Worm (Caenorhabditis elegans): ENCODE data around the gene dnpp-1.

dnpp-1 gene

DNA sequence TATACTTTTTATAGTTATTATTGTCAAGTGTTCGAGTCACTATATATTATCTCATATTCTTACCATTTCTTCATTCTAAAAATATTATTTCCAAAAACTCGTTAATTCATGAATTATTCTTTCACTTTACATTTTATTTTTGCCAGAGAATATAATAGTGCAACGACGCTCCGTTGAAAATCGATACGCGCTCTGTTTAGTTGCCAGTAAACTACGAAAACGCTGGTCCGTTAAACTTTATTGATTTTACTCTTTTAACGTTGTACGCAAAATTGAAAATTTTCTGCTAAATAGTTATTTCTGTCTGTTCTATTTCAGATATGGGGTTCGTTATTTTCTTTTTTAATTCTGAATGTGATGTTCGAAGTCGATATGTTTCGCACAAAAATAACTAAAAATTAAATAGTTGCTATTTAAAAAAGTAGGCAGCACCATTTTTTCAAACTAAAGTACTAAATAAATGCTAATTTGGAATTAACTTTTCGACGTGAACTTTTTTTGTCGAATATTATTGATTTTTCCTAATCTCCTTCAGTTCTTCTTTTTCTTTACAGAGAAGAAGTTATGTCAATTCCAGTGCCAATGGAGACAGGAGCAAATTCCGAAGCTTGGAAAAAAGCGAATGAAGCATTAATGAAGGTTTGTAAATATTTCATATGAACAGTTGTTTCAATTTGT lies 15.8 kb upstream of the dnpp-1 start, which contains the start of gene hpo-10:
hpo-10 (plus strand) TSS at position 199 of the 678 bp plus-strand sequence.
- TF ChIP-seq unc-62 (GFP tag; optimal IDR thresholded peaks at IDR 0.05): no peak

DNA sequence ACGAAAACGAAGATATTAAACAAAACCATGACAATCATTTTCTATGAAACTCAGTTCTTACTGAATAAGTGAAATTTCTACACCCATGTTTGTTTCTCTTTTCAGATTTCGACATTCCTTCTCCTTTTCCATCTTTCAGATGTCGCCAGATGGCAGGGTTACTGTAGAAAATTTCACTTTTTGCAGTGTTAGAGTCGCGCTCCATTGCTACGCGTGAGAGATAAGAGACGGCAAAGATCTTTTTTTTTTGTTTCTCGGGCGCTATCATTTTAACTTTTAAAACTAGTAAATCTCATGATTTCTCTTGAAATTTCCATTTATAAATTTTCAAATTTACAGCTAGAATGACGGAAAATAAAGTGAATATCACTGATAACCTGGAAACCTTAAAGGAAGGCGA lies 14.6 kb upstream of the dnpp-1 start, which contains the start of the genes mig-21 and F01F1.2:
mig-21 (minus strand) TSS at position 166 of the 400 bp plus-strand sequence.
F01F1.2 (plus strand) TSS at position 340 of the 400 bp plus-strand sequence.
- TF ChIP-seq unc-62 (GFP tag; optimal IDR thresholded peaks at IDR 0.05): no peak

DNA sequence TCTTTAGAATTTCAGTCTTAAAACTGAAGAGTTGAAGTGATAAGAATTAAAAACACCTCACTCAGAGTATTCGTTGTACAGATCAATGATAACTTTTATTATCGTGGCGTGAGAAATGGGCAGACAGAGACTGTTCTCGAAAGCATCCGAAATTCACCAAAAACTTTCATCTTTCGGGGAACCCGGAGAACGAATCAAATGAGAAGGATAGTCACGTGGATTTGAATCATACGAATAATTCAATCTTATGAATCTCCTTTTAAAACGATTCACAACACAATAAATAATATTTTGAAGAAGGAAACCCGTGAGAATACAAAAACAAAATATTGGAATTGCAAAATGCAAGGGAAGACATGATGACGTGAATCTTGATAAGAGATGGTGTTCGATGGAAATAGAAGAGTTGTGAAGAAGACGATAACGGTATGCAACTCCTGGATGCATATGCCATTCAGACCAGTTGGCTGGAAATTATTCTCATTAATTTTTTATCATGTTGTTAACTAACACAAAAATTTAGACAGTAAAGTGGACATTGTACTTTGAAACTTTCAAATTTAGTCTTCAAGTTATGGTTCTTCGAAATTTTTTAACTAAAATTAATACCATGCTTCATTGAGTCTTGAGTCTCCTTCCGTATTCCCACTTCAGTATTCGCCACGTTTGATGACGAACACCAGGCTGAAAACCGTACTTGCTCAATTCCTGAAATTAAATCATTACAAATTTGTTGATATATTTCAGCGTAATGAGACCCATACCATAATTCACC lies 13.5 kb upstream of the dnpp-1 start:
- no peak for TF ChIP-seq unc-62 (GFP tag; optimal IDR thresholded peaks at IDR 0.05)

DNA sequence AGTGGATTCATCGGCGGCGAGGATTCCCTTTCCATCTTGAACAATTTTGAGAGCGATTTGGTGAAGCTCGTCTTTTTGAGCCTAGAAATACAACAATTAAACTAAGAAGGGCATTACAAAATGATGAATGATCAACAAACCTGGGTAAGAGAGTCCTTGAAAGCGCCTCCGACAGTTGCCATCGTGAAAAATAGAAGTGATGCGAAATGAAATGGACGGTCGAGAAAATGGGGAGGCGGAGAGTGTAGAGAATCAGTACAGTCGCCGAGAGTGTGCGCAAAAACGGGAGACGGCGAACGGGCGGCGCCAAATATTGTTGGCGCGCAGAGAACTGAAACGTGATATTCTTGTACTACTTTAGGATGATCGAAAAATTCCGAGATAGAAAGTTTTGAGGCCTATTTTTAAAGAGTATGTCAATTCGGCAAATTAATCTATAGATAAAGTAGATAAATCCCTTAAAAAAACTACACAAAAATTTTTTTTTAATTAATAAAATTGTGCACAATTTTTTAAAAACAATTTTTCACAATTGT lies 12.6 kb upstream of the dnpp-1 start, which contains the start of gene aldo-2:
aldo-2 (minus strand) TSS at position 486 of the 536 bp plus-strand sequence.
- TF ChIP-seq unc-62 (GFP tag; optimal IDR thresholded peaks at IDR 0.05): no peak

DNA sequence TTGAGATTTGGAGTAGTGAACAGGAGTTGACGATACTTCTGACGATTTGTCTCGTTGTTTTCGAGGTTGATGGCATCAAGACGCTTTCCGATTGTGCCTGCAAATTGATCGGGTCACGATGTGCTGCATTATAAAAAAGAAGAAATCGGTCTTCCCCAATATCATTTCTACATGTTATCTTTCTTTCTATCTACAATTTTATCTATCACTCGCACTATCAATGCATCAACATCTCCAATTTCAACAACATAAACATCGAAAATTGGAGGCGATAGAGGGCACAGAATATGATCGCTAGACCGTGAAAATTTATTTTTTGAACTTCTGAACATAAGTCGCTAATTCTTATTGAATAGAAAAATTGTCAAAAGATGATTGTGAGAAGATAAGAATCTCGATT lies 12.1 kb upstream of the dnpp-1 start:
- TF ChIP-seq unc-62 (GFP tag; optimal IDR thresholded peaks at IDR 0.05): no peak

DNA sequence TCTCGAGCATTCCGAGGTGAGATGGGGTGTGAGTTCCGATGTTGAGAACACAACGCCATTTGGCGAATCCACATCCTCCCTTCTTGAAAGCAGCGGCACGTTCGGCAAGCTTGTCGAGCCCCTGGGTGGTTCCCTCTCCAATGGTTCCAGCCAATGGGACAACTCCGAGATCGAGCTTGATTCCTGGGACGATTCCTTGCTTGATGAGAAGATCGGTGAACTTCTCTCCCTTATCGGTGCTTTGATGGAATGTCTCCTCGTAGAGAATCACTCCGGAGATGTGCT lies 11.8 kb upstream of the dnpp-1 start:
- TF ChIP-seq unc-62 (GFP tag; optimal IDR thresholded peaks at IDR 0.05): no peak

DNA sequence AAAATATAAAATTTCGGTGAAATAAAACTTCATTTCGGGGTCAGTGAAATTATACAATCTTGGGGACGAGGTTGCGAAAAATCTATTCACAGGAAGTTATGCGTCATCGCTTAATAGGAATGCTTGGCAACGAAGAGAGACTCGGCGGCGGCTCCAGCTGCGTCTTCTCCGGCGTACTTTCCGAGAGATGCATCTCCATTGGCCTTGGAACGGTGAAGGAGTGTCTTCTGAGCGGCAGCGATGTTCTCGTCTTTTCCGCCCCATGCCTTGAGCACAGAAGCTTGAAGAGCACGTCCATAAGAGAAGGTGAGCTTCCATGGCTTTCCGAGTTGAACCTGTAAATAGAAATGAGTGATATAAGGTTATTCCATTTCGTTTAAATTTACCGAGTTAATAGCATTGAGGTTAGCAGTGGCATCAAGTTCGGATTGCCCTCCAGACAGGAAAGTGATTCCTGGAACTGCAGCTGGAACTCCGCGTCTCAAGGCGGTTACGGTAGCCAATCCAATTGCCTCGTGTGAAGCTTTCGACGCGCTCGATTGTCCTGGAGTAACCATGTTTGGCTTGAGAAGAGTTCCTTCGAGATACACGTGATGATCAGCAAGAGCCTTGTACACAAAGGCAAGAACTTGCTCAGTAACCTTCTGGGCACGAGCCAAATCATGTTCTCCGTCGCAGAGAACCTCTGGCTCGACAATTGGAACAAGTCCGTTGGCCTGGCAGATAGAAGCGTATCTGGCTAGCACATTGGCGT lies 11.2 kb upstream of the dnpp-1 start:
- TF ChIP-seq unc-62 (GFP tag; optimal IDR thresholded peaks at IDR 0.05): no peak

DNA sequence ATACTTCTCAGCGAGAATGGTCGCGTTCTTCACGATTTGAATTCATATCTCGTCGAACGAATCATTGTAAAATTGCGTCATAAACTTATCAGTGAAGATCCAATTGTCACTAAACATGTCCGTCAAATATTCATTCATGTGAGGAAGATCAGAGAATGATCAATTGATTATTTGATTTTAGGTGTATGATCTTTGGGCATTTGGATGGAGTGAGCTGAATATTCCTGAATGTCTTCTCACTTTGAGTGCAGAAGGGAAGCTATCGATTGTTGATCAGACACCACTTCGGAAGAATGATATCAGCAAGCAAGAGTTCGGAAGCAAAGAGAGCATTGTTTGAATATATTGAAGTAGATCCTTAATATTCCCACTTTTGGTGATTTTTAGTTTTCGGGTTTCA lies 10.7 kb upstream of the dnpp-1 start:
- TF ChIP-seq unc-62 (GFP tag; optimal IDR thresholded peaks at IDR 0.05): no peak

DNA sequence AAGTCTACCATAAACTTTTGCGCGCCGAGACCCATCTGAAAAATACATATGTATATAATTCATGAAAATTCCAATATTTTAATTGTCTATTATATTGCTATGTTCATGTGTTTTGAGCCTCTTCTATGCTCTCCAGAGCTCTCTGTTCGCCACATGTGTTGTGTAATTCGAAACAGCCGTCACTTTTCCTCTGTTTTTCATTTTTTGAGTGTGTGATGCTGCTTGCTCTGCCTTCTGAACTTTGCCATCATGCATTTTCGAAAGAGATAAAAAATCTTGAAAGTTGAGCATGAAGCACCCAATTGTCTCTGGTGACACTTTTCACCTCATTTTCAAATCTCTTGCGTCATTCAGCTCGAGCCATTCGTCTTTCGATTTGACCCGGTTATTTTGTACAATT lies 8.7 kb upstream of the dnpp-1 start:
- no peak for TF ChIP-seq unc-62 (GFP tag; optimal IDR thresholded peaks at IDR 0.05)

DNA sequence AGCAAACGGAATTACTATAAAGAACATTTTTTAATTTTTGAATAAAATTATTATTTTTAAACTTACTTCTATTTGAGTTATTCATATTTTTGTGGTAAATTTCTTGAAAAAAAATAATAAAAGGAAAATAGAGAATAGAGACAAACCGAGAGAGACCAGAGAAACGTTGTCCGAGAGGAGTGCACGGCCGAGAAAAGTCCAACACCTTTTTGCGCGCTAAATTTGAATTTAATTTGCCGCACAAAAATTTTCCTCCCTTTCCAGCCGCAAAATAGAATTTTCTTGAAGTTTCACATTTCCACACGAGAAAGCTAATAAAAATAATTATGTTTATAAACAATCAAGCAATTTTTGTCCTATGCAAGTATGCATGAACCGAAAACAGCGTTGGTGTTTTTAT lies 8.2 kb upstream of the dnpp-1 start, which contains the start of the genes F01F1.11 and F01F1.3:
F01F1.11 (minus strand) TSS at position 118 of the 400 bp plus-strand sequence.
F01F1.3 (plus strand) TSS at position 179 of the 400 bp plus-strand sequence.
- TF ChIP-seq unc-62 (GFP tag; optimal IDR thresholded peaks at IDR 0.05): no peak

DNA sequence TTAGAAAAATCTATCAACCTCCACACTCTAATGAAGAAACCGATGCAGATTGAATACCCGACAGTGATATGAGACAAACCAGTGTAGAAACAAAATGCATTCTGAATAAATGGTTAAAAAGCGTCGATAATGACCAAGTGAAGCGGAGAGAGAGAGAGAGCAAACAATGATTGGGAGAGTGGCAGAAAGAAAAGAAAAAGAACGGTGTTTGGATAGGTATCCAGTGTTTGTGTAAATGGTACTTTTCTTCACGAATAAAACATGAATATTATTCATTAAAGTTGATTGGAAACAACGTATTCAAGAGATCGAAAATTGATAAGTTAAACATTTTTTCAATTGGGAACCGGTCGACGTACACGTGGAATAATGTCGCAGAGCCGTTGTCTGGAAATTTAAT lies 5.8 kb upstream of the dnpp-1 start, which contains the start of gene F01F1.15:
F01F1.15 (minus strand) TSS at position 101 of the 400 bp plus-strand sequence.
- no peak for TF ChIP-seq unc-62 (GFP tag; optimal IDR thresholded peaks at IDR 0.05)

DNA sequence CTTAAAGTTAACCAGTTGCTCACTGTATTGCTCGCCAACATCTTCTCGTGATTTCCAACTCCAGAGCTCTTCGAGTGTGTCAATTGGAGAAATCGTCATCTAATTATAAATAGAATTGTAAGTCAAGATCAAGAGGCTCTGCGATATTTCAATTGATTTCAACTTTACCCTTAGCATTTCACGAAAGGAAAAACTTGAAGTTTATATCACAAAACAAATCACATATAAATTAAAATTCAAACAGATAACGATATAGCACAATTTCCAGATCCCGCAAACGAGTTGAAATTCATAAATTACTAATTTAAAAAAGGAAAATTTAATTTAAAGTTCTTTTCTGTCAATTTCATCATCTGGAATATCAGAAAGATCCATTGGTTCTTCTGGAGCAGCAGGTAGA lies 4.8 kb upstream of the dnpp-1 start, which contains the start of gene eng-1:
eng-1 (minus strand) TSS at position 101 of the 400 bp plus-strand sequence.
- no peak for TF ChIP-seq unc-62 (GFP tag; optimal IDR thresholded peaks at IDR 0.05)

DNA sequence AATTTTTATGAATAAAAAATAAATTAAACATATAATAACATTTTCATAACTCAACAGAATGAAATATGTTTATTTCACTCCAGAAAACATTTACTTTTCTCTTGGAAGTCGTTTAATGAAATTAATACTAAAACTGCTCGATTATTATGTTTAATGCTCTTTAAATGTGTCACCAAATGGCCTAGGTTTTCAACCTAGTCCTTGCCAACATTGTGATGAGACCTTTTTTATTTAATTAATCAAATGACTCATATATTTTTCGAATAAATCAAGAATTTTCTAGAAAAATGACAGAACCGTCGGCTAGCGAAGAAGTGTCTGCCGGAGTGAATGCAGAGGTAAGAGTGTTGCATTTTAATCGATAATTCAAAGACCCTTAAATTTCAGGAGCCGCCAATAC lies 667 bp upstream of the dnpp-1 start, which contains the start of gene rabn-5:
rabn-5 (plus strand) TSS at position 284 of the 400 bp plus-strand sequence.
- no peak for TF ChIP-seq unc-62 (GFP tag; optimal IDR thresholded peaks at IDR 0.05)

DNA sequence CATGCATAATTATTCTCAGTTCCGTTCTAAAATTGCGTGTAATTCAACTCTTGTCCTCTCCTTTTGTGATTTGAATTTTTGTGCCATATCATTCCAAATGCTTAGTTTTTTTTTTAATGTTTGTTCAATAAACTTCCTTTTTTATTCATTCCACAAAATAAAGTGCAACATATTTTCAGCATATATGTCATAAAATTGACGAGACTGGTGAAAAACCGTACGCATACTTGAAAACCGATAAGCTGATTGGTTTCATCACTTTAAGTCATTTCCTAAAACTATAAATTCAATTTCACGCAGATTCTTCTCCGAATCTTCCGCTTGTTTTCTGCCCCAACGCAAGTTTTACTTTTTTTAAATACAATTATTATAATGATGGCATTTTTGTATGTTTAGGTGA lies 4.6 kb downstream of the dnpp-1 start, which contains the start of gene dpf-4:
dpf-4 (plus strand) TSS at position 301 of the 400 bp plus-strand sequence.
- no peak for TF ChIP-seq unc-62 (GFP tag; optimal IDR thresholded peaks at IDR 0.05)

DNA sequence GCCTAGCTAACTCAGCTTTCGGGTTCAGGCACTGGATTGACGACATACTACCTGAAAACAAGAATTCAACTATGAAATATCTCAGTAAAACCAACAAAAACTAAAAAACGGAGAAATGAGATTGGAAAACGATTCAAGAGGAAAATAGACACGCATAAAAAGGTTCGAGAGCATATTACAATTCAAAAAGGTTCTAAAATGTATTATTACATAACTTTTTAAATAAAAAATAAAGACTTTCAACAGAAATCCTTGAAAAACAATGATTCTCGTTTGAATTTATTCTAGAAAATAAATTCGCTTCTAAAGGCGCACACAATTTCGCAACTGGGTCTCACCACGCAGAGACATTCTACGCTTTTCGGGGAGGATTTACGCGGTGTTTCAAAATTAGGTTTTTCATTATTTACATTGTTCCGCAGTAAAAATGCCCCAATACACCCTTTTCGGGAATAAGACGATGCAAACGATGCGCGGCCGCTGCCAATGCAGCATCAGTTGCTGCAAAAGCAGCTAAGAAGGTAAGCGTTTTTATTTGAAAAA lies 7.9 kb downstream of the dnpp-1 start, which contains the start of the genes cct-6 and alh-9:
cct-6 (minus strand) TSS at position 51 of the 543 bp plus-strand sequence.
alh-9 (plus strand) TSS at position 382 of the 543 bp plus-strand sequence.
- no peak for TF ChIP-seq unc-62 (GFP tag; optimal IDR thresholded peaks at IDR 0.05)

Measured in whole organism, dauer.